Worm (Caenorhabditis elegans) whole organism, mixed stage, embryonic: ENCODE measurements around the gene W03F8.6.
A peak's percentile ranks its signal among the peaks of the same experiment; 100 is the strongest.

Source experiments
- M03D4.4 ChIP-seq: sonication (generic microtip); optimal IDR thresholded peaks from 2 replicates; lab custom pipeline; 2017; ENCODE audit warnings: mild to moderate bottlenecking, missing genetic modification characterization, missing compliant biosample characterization
- bed-3 ChIP-seq: fragments of 200-800 bp; sonication (Bioruptor generic); optimal IDR thresholded peaks from 3 replicates; lab custom pipeline; 2018; ENCODE audit warnings: mild to moderate bottlenecking, missing genetic modification characterization, moderate library complexity, missing compliant biosample characterization
- blmp-1 ChIP-seq: fragments of 150-350 bp; optimal IDR thresholded peaks from 2 replicates; lab custom pipeline; 2014; ENCODE audit warnings: missing biosample characterization, missing genetic modification characterization
- ceh-39 ChIP-seq: fragments of 150-350 bp; optimal IDR thresholded peaks from 2 replicates; lab custom pipeline; 2014; ENCODE audit warnings: missing biosample characterization, missing genetic modification characterization
- ceh-43 ChIP-seq: fragments of 200-800 bp; sonication (Bioruptor generic); optimal IDR thresholded peaks from 2 replicates; lab custom pipeline; 2018; ENCODE audit warnings: mild to moderate bottlenecking, missing genetic modification characterization, moderate library complexity, missing compliant biosample characterization
- ceh-83 ChIP-seq: fragments of 200-800 bp; sonication (Bioruptor generic); optimal IDR thresholded peaks from 2 replicates; lab custom pipeline; 2018; ENCODE audit warnings: mild to moderate bottlenecking, missing genetic modification characterization, missing compliant biosample characterization
- ces-1 ChIP-seq: fragments of 150-350 bp; optimal IDR thresholded peaks from 2 replicates; lab custom pipeline; 2014; ENCODE audit warnings: missing biosample characterization, missing genetic modification reagents, missing genetic modification characterization
- cnd-1 ChIP-seq: fragments of 200-800 bp; sonication (Bioruptor generic); optimal IDR thresholded peaks from 2 replicates; lab custom pipeline; 2018; ENCODE audit warnings: mild to moderate bottlenecking, missing genetic modification characterization, missing compliant biosample characterization
- drap-1 ChIP-seq: fragments of 200-800 bp; sonication (Bioruptor generic); optimal IDR thresholded peaks from 3 replicates; lab custom pipeline; 2018; ENCODE audit warnings: mild to moderate bottlenecking, missing genetic modification characterization, missing compliant biosample characterization
- elt-1 ChIP-seq: sonication (generic microtip); optimal IDR thresholded peaks from 2 replicates; lab custom pipeline; 2017; ENCODE audit warnings: missing genetic modification characterization, mild to moderate bottlenecking, missing compliant biosample characterization, antibody characterized with exemption, moderate library complexity, borderline replicate concordance; ENCODE audit not compliant: insufficient read depth
- elt-3 ChIP-seq: fragments of 150-350 bp; optimal IDR thresholded peaks from 2 replicates; lab custom pipeline; 2014; ENCODE audit warnings: missing biosample characterization, missing genetic modification characterization
- flh-1 ChIP-seq: fragments of 200-800 bp; sonication (Bioruptor generic); optimal IDR thresholded peaks from 2 replicates; lab custom pipeline; 2018; ENCODE audit warnings: mild to moderate bottlenecking, missing genetic modification characterization, moderate library complexity, missing compliant biosample characterization
- ham-2 ChIP-seq: fragments of 200-800 bp; sonication (Bioruptor generic); optimal IDR thresholded peaks from 2 replicates; lab custom pipeline; 2018; ENCODE audit warnings: mild to moderate bottlenecking, missing genetic modification characterization, missing compliant biosample characterization
- hlh-1 ChIP-seq: fragments of 150-350 bp; optimal IDR thresholded peaks from 2 replicates; lab custom pipeline; 2014; ENCODE audit warnings: missing biosample characterization, missing genetic modification reagents, missing genetic modification characterization
- lin-13 ChIP-seq: fragments of 150-350 bp; optimal IDR thresholded peaks from 2 replicates; lab custom pipeline; 2014; ENCODE audit warnings: missing biosample characterization, missing genetic modification characterization
- lin-32 ChIP-seq: fragments of 200-800 bp; sonication (Bioruptor generic); optimal IDR thresholded peaks from 2 replicates; lab custom pipeline; 2018; ENCODE audit warnings: mild to moderate bottlenecking, missing genetic modification characterization, missing compliant biosample characterization
- lsy-2 ChIP-seq: fragments of 150-350 bp; optimal IDR thresholded peaks from 2 replicates; lab custom pipeline; 2014; ENCODE audit warnings: missing biosample characterization, missing genetic modification characterization
- mab-5 ChIP-seq: fragments of 150-350 bp; optimal IDR thresholded peaks from 2 replicates; lab custom pipeline; 2014; ENCODE audit warnings: missing biosample characterization, missing genetic modification characterization
- mep-1 ChIP-seq: fragments of 150-350 bp; optimal IDR thresholded peaks from 2 replicates; lab custom pipeline; 2017; ENCODE audit warnings: missing biosample characterization, missing genetic modification reagents, missing genetic modification characterization, inconsistent platforms
- mls-2 ChIP-seq: sonication (generic microtip); optimal IDR thresholded peaks from 2 replicates; lab custom pipeline; 2016; ENCODE audit warnings: mild to moderate bottlenecking, missing genetic modification characterization, moderate library complexity, missing compliant biosample characterization
- nhr-12 ChIP-seq: fragments of 150-350 bp; optimal IDR thresholded peaks from 2 replicates; lab custom pipeline; 2014; ENCODE audit warnings: missing biosample characterization, missing genetic modification characterization
- nhr-2 ChIP-seq: fragments of 150-350 bp; optimal IDR thresholded peaks from 2 replicates; lab custom pipeline; 2014; ENCODE audit warnings: missing biosample characterization, missing genetic modification characterization
- nhr-237 ChIP-seq: fragments of 150-350 bp; optimal IDR thresholded peaks from 2 replicates; lab custom pipeline; 2014; ENCODE audit warnings: missing biosample characterization, missing genetic modification characterization
- nhr-28 ChIP-seq: fragments of 150-350 bp; optimal IDR thresholded peaks from 2 replicates; lab custom pipeline; 2014; ENCODE audit warnings: missing biosample characterization, missing genetic modification characterization
- nhr-76 ChIP-seq: sonication (generic microtip); optimal IDR thresholded peaks from 2 replicates; lab custom pipeline; 2017; ENCODE audit warnings: missing biosample characterization, missing genetic modification characterization
- pha-4 ChIP-seq: fragments of 150-350 bp; optimal IDR thresholded peaks from 2 replicates; lab custom pipeline; 2018; ENCODE audit warnings: missing biosample characterization, missing genetic modification reagents, missing genetic modification characterization
- sem-2 ChIP-seq: fragments of 200-800 bp; sonication (Bioruptor generic); optimal IDR thresholded peaks from 2 replicates; lab custom pipeline; 2018; ENCODE audit warnings: mild to moderate bottlenecking, missing genetic modification characterization, missing compliant biosample characterization
- snpc-4 ChIP-seq: fragments of 150-350 bp; optimal IDR thresholded peaks from 2 replicates; lab custom pipeline; 2014; ENCODE audit warnings: missing biosample characterization, missing genetic modification characterization
- sptf-1 ChIP-seq: sonication (generic microtip); optimal IDR thresholded peaks from 2 replicates; lab custom pipeline; 2017; ENCODE audit warnings: mild to moderate bottlenecking, missing genetic modification characterization, moderate library complexity, missing compliant biosample characterization
- tbx-8 ChIP-seq: fragments of 200-800 bp; sonication (Bioruptor generic); optimal IDR thresholded peaks from 2 replicates; lab custom pipeline; 2018; ENCODE audit warnings: mild to moderate bottlenecking, missing genetic modification characterization, moderate library complexity, missing compliant biosample characterization
- unc-120 ChIP-seq: sonication (generic microtip); optimal IDR thresholded peaks from 2 replicates; lab custom pipeline; 2017; ENCODE audit warnings: missing genetic modification characterization, missing compliant biosample characterization; ENCODE audit not compliant: poor library complexity, severe bottlenecking
- unc-39 ChIP-seq: fragments of 150-350 bp; optimal IDR thresholded peaks from 2 replicates; lab custom pipeline; 2014; ENCODE audit warnings: missing biosample characterization, missing genetic modification characterization
- unc-62 ChIP-seq: fragments of 150-350 bp; optimal IDR thresholded peaks from 2 replicates; lab custom pipeline; 2014; ENCODE audit warnings: missing biosample characterization, missing genetic modification reagents, missing genetic modification characterization
- zip-8 ChIP-seq: fragments of 150-350 bp; optimal IDR thresholded peaks from 2 replicates; lab custom pipeline; 2014; ENCODE audit warnings: missing biosample characterization, missing genetic modification characterization
- ztf-11 ChIP-seq: fragments of 150-350 bp; optimal IDR thresholded peaks from 2 replicates; lab custom pipeline; 2014; ENCODE audit warnings: missing biosample characterization, missing genetic modification characterization

The W03F8.6 gene

ce11 chrIV:5183755-5184166 lies 2.6 kb downstream of the W03F8.6 start, which contains the start of gene W03F8.4:
Gene W03F8.4, plus strand, starts transcription at chrIV:5184123.
- TF ChIP-seq pha-4 (tag; lab: Kevin White, UChicago), result peak; percentile 91
- TF ChIP-seq elt-1 (tag; lab: Kevin White, UChicago), result no peak
- no peak for TF ChIP-seq lin-32
- peak; percentile 28 for TF ChIP-seq hlh-1 (tag; lab: Kevin White, UChicago)
- peak; percentile 45 for TF ChIP-seq sem-2 (GFP tag; lab: Kevin White, UChicago)
- peak; percentile 51 for TF ChIP-seq unc-62 (GFP tag; lab: Kevin White, UChicago)
- peak; percentile 79 for TF ChIP-seq sptf-1 (tag; lab: Kevin White, UChicago)
- TF ChIP-seq blmp-1 (tag; lab: Kevin White, UChicago), result peak; percentile 96
- TF ChIP-seq ztf-11, result peak; percentile 13
- no peak for TF ChIP-seq nhr-28 (tag; lab: Kevin White, UChicago)
- peak; percentile 68 for TF ChIP-seq mls-2 (tag; lab: Kevin White, UChicago)
- peak; percentile 89 for TF ChIP-seq ceh-83 (GFP tag; lab: Kevin White, UChicago)
- no peak for TF ChIP-seq nhr-12 (tag; lab: Kevin White, UChicago)
- TF ChIP-seq ceh-39 (tag; lab: Kevin White, UChicago), result peak; percentile 64
- no peak for TF ChIP-seq snpc-4 (tag; lab: Kevin White, UChicago)
- peak; percentile 45 for TF ChIP-seq ceh-43 (GFP tag; lab: Kevin White, UChicago)
- peak; percentile 68 for TF ChIP-seq tbx-8
- peak; percentile 24 for TF ChIP-seq bed-3 (GFP tag; lab: Kevin White, UChicago)
- TF ChIP-seq mab-5 (tag; lab: Kevin White, UChicago), result peak; percentile 4
- no peak for TF ChIP-seq zip-8 (tag; lab: Kevin White, UChicago)
- TF ChIP-seq unc-39 (tag; lab: Kevin White, UChicago), result peak; percentile 12
- TF ChIP-seq flh-1 (GFP tag; lab: Kevin White, UChicago), result no peak
- TF ChIP-seq elt-3, result no peak
- TF ChIP-seq nhr-76 (tag; lab: Kevin White, UChicago), result no peak
- no peak for TF ChIP-seq nhr-2 (tag; lab: Kevin White, UChicago)
- TF ChIP-seq mep-1, result peak; percentile 93
- peak; percentile 94 for TF ChIP-seq lin-13 (tag; lab: Kevin White, UChicago)
- peak; percentile 87 for TF ChIP-seq unc-120 (tag; lab: Kevin White, UChicago)
- peak; percentile 75 for TF ChIP-seq drap-1
- TF ChIP-seq ces-1 (GFP tag; lab: Kevin White, UChicago), result peak; percentile 62
- TF ChIP-seq nhr-237, result peak; percentile 87
- peak; percentile 46 for TF ChIP-seq ham-2 (GFP tag; lab: Kevin White, UChicago)
- TF ChIP-seq M03D4.4 (tag; lab: Kevin White, UChicago), result peak; percentile 61
- peak; percentile 50 for TF ChIP-seq cnd-1 (tag; lab: Kevin White, UChicago)
- peak; percentile 86 for TF ChIP-seq lsy-2 (tag; lab: Kevin White, UChicago)
- TF ChIP-seq, all 35 proteins: peak for 25

- no peak for TF ChIP-seq zip-8 (tag; lab: Kevin White, UChicago)
- no peak for TF ChIP-seq ceh-43 (GFP tag; lab: Kevin White, UChicago)
- TF ChIP-seq nhr-237, result no peak
- no peak for TF ChIP-seq unc-62 (GFP tag; lab: Kevin White, UChicago)
- no peak for TF ChIP-seq sptf-1 (tag; lab: Kevin White, UChicago)
- TF ChIP-seq lin-13 (tag; lab: Kevin White, UChicago), result no peak
- no peak for TF ChIP-seq tbx-8
- no peak for TF ChIP-seq ceh-83 (GFP tag; lab: Kevin White, UChicago)
- no peak for TF ChIP-seq flh-1 (GFP tag; lab: Kevin White, UChicago)
- TF ChIP-seq mep-1, result no peak
- TF ChIP-seq, all 35 proteins: peak for 0
Observed at ce11 chrIV:5173032-5173431, 13.3 kb downstream of the W03F8.6 start, which contains the start of gene lam-1. Gene lam-1, plus strand, starts transcription at chrIV:5173332.

ce11 chrIV:5171994-5172528 lies 14.3 kb downstream of the W03F8.6 start:
- TF ChIP-seq pha-4 (tag; lab: Kevin White, UChicago), result no peak
- TF ChIP-seq hlh-1 (tag; lab: Kevin White, UChicago), result peak; percentile 93
- TF ChIP-seq mep-1, result no peak
- peak; percentile 40 for TF ChIP-seq unc-120 (tag; lab: Kevin White, UChicago)
- TF ChIP-seq mls-2 (tag; lab: Kevin White, UChicago), result no peak
